Fruit fly (Drosophila melanogaster): ENCODE data around the gene Oat.

dm6 chr3L:19663605-19664230 lies 14.1 kb upstream of the Oat start, which contains the start of gene tey:
- TF ChIP-seq Myc (optimal IDR thresholded peaks at IDR 0.05) (no peak), ttk (optimal IDR thresholded peaks at IDR 0.05) (no peak), h (optimal IDR thresholded peaks at IDR 0.05) (no peak), psq (optimal IDR thresholded peaks at IDR 0.05) (no peak)

All from Kc167 (cell line).